Worm (Caenorhabditis elegans): ENCODE data around the gene exc-12.

The exc-12 gene

DNA sequence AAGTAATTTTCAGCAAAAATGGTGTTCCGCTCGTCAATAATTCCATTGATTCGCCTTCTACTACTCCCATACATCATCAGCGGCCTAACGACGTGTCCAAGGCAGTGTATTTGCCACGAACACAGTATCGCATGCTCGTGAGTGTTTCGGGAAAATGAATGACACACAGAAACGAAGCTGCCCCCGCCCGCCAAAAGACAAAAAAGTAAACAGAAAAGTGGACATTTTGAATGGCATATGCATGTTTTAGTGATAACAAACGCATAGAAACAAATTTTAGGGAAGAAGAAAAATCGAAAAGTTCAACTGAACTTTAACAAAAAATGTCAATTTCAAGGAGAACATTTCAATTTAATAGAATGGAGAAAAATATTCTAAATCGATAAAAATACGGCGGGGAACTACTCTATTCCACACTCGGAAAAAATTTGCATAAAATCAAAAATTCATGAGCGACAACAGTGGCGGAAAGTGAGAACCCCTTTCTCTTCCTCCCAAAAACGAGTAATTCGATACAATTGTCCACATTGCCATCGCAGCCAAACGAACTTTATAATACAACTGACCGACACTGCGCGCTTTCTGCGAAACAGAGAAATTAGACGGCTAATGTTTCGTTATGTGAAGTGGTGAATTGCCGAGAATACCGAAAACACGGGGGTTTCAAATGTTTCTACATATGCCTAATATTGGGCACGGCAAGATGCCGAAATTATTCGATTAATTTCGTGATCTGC, 41.6 kb downstream of the exc-12 start:
- TF ChIP-seq nhr-12 (tag; optimal IDR thresholded peaks at IDR 0.05) (no peak), nhr-237 (tag; optimal IDR thresholded peaks at IDR 0.05) (no peak), fos-1 (tag; optimal IDR thresholded peaks at IDR 0.05) (peak; percentile 74)

- TF ChIP-seq sma-9 (GFP tag; optimal IDR thresholded peaks at IDR 0.05), result peak; percentile 9
- no peak for TF ChIP-seq sma-9 (tag; optimal IDR thresholded peaks at IDR 0.05)
- TF ChIP-seq nhr-129 (tag; optimal IDR thresholded peaks at IDR 0.05), result no peak
- TF ChIP-seq nhr-23 (tag; optimal IDR thresholded peaks at IDR 0.05), result no peak
- peak; percentile 74 for TF ChIP-seq fos-1 (tag; optimal IDR thresholded peaks at IDR 0.05)
- TF ChIP-seq nhr-12 (tag; optimal IDR thresholded peaks at IDR 0.05), result no peak
- no peak for TF ChIP-seq ztf-11 (tag; optimal IDR thresholded peaks at IDR 0.05)
- no peak for TF ChIP-seq ZK546.5 (tag; optimal IDR thresholded peaks at IDR 0.05)
These were observed 42.7 kb downstream of the exc-12 start, which contains the start of gene lron-13 for ce11 chrIII:13527424-13528097. Gene lron-13 (plus strand): TSS chrIII:13527438.

ce11 chrIII:13526702-13527101, 43.5 kb downstream of the exc-12 start:
- TF ChIP-seq ztf-11 (tag; optimal IDR thresholded peaks at IDR 0.05) (no peak), mdl-1 (tag; optimal IDR thresholded peaks at IDR 0.05) (no peak), aly-2 (tag; optimal IDR thresholded peaks at IDR 0.05) (no peak), mab-5 (tag; optimal IDR thresholded peaks at IDR 0.05) (no peak), unc-55 (GFP tag; optimal IDR thresholded peaks at IDR 0.05) (no peak), ztf-4 (tag; optimal IDR thresholded peaks at IDR 0.05) (no peak), unc-39 (tag; optimal IDR thresholded peaks at IDR 0.05) (no peak), blmp-1 (tag; optimal IDR thresholded peaks at IDR 0.05; ENCODE audit: insufficient read depth) (no peak), ceh-16 (tag; optimal IDR thresholded peaks at IDR 0.05) (no peak), ama-1 (optimal IDR thresholded peaks at IDR 0.05) (no peak), sma-9 (GFP tag; optimal IDR thresholded peaks at IDR 0.05) (no peak), sma-9 (tag; optimal IDR thresholded peaks at IDR 0.05) (no peak), nhr-21 (tag; optimal IDR thresholded peaks at IDR 0.05) (no peak)

- TF ChIP-seq F13H6.1 (tag; optimal IDR thresholded peaks at IDR 0.05) (no peak), fos-1 (tag; optimal IDR thresholded peaks at IDR 0.05) (peak; percentile 93)
These were observed 44.1 kb downstream of the exc-12 start for ce11 chrIII:13526191-13526590.

DNA sequence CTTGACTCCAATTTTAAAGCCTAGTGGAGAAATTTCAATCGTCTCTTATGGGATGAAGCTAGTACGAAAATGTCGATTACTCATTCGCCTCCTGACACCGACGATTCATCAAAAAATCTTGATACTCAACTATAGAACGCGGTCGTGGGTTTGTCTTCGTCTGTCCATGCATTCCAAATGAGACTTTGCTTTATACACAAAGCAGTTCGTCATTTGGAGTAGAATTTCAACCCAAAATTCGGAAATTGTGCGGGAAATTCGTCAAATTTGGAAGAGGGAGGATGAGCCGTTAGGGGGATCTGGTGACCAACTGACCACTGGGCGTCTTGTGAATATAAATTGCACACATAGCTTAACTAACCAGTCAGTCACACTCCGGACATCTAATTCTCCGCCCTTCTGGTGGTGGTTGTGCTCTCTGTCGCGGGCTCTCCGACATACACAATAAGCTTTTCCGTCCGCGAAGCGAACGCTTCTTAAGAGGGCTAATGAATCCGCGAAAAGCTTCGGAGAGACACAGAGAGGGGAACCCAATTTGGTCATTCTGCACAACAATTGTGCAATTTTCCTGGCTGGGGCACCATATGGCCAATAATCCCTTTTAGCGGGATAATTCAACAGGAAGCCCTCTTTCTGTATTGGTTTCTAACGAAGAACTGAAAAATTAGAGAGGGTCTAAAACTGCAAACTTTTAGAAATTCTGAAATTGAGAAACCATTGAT, 45.0 kb downstream of the exc-12 start:
- no peak for TF ChIP-seq ztf-1 (GFP tag; conservative IDR thresholded peaks at IDR 0.05)
- TF ChIP-seq lsy-2 (tag; optimal IDR thresholded peaks at IDR 0.05), result no peak
- TF ChIP-seq nhr-21 (tag; optimal IDR thresholded peaks at IDR 0.05), result no peak
- no peak for TF ChIP-seq nhr-12 (tag; optimal IDR thresholded peaks at IDR 0.05)
- no peak for TF ChIP-seq nhr-237 (tag; optimal IDR thresholded peaks at IDR 0.05)
- TF ChIP-seq unc-39 (tag; optimal IDR thresholded peaks at IDR 0.05), result no peak
- no peak for TF ChIP-seq skn-1 (tag; optimal IDR thresholded peaks at IDR 0.05)
- no peak for TF ChIP-seq lin-39 (tag; optimal IDR thresholded peaks at IDR 0.05)
- no peak for TF ChIP-seq nhr-77 (tag; optimal IDR thresholded peaks at IDR 0.05)
- no peak for TF ChIP-seq ZK546.5 (tag; optimal IDR thresholded peaks at IDR 0.05)
- no peak for TF ChIP-seq lin-11 (tag; optimal IDR thresholded peaks at IDR 0.05)
- TF ChIP-seq aly-2 (tag; optimal IDR thresholded peaks at IDR 0.05), result no peak
- TF ChIP-seq blmp-1 (tag; optimal IDR thresholded peaks at IDR 0.05; ENCODE audit: insufficient read depth), result no peak
- TF ChIP-seq R02D3.7 (tag; optimal IDR thresholded peaks at IDR 0.05), result no peak
- TF ChIP-seq ceh-82 (tag; optimal IDR thresholded peaks at IDR 0.05), result no peak
- no peak for TF ChIP-seq nhr-23 (tag; optimal IDR thresholded peaks at IDR 0.05)
- TF ChIP-seq gmeb-1 (tag; optimal IDR thresholded peaks at IDR 0.05), result no peak
- no peak for TF ChIP-seq mab-5 (tag; optimal IDR thresholded peaks at IDR 0.05)
- TF ChIP-seq peb-1 (tag; optimal IDR thresholded peaks at IDR 0.05), result no peak

Data from whole organism, L2 larva.